Fruit fly (Drosophila melanogaster): ENCODE data around the gene CG33777.

Gene CG33777

dm6 chr3L:4521809-4522208, 33.2 kb downstream of the CG33777 start (continued):
- no peak for TF ChIP-seq knrl (GFP tag; IDR thresholded peaks at IDR 0.05; ENCODE audit: partially characterized antibody)
- peak; percentile 15 for TF ChIP-seq CG7556 (GFP tag; optimal IDR thresholded peaks at IDR 0.05)
- peak; percentile 62 for TF ChIP-seq Fer3 (tag; optimal IDR thresholded peaks at IDR 0.05)
- TF ChIP-seq Dll (GFP tag; IDR thresholded peaks at IDR 0.05; ENCODE audit: partially characterized antibody): no peak
- no peak for TF ChIP-seq CG8281 (tag; optimal IDR thresholded peaks at IDR 0.05)
- TF ChIP-seq cas (GFP tag; IDR thresholded peaks at IDR 0.05): no peak
- TF ChIP-seq CG2678 (tag; optimal IDR thresholded peaks at IDR 0.05): peak; percentile 62
- TF ChIP-seq tgo (GFP tag; IDR thresholded peaks at IDR 0.05): peak; percentile 26; the same call in 1 of the 3 replicates
- no peak for TF ChIP-seq CTCF (GFP tag; optimal IDR thresholded peaks at IDR 0.05)
- no peak for TF ChIP-seq CG17912 (GFP tag; optimal IDR thresholded peaks at IDR 0.05)
- TF ChIP-seq slbo (GFP tag; IDR thresholded peaks at IDR 0.05): no peak
- TF ChIP-seq eyg (GFP tag; optimal IDR thresholded peaks at IDR 0.05): peak; percentile 37
- 0 out of 2 replicates have a peak, but pooled peaks have one; percentile 26 for TF ChIP-seq seq (GFP tag; IDR thresholded peaks at IDR 0.05)
- peak; percentile 41; the same call in 1 of the 2 replicates for TF ChIP-seq CG14014 (GFP tag; IDR thresholded peaks at IDR 0.05)
- peak; percentile 64 for TF ChIP-seq PHDP (tag; optimal IDR thresholded peaks at IDR 0.05)
- TF ChIP-seq en (GFP tag; optimal IDR thresholded peaks at IDR 0.05): no peak
- TF ChIP-seq amos (GFP tag; IDR thresholded peaks at IDR 0.05; ENCODE audit: partially characterized antibody): no peak
- no peak for TF ChIP-seq CG6765 (GFP tag; optimal IDR thresholded peaks at IDR 0.05)
- TF ChIP-seq CG13624 (GFP tag; optimal IDR thresholded peaks at IDR 0.05): no peak
- no peak for TF ChIP-seq Kr (GFP tag; optimal IDR thresholded peaks at IDR 0.05)
- TF ChIP-seq Fer1 (GFP tag; optimal IDR thresholded peaks at IDR 0.05): peak; percentile 61
- no peak for TF ChIP-seq br (optimal IDR thresholded peaks at IDR 0.05)
- TF ChIP-seq bsh (GFP tag; optimal IDR thresholded peaks at IDR 0.05): no peak
- TF ChIP-seq Dfd (GFP tag; optimal IDR thresholded peaks at IDR 0.05): no peak
- peak; percentile 72 for TF ChIP-seq sob (GFP tag; IDR thresholded peaks at IDR 0.05)
- TF ChIP-seq D19B (GFP tag; optimal IDR thresholded peaks at IDR 0.05): no peak
- peak; percentile 30 for TF ChIP-seq Sox100B (GFP tag; optimal IDR thresholded peaks at IDR 0.05)
- TF ChIP-seq CG18619 (GFP tag; optimal IDR thresholded peaks at IDR 0.05): peak; percentile 3
- TF ChIP-seq lmd (GFP tag; IDR thresholded peaks at IDR 0.05): no peak
- TF ChIP-seq caup (GFP tag; optimal IDR thresholded peaks at IDR 0.05; ENCODE audit: severe bottlenecking): peak; percentile 63
- no peak for TF ChIP-seq CG6689 (GFP tag; IDR thresholded peaks at IDR 0.05)
- TF ChIP-seq CG10462 (GFP tag; optimal IDR thresholded peaks at IDR 0.05): no peak
- peak; percentile 13 for TF ChIP-seq grn (GFP tag; optimal IDR thresholded peaks at IDR 0.05)
- no peak for TF ChIP-seq CG34376 (GFP tag; optimal IDR thresholded peaks at IDR 0.05)
- no peak for TF ChIP-seq Bdp1 (GFP tag; optimal IDR thresholded peaks at IDR 0.05)
- no peak for TF ChIP-seq Xbp1 (GFP tag; optimal IDR thresholded peaks at IDR 0.05)
- peak; percentile 18 for TF ChIP-seq gsb-n (tag; optimal IDR thresholded peaks at IDR 0.05)
- TF ChIP-seq nmo (GFP tag; optimal IDR thresholded peaks at IDR 0.05): no peak
- TF ChIP-seq da (GFP tag; optimal IDR thresholded peaks at IDR 0.05): no peak
- peak; percentile 25 for TF ChIP-seq fd64A (GFP tag; optimal IDR thresholded peaks at IDR 0.05)
- peak; percentile 17 for TF ChIP-seq dmrt99B (tag; optimal IDR thresholded peaks at IDR 0.05)
- no peak for TF ChIP-seq Mes4 (GFP tag; optimal IDR thresholded peaks at IDR 0.05)
- no peak for TF ChIP-seq sr (GFP tag; IDR thresholded peaks at IDR 0.05)
- TF ChIP-seq CG3407 (GFP tag; optimal IDR thresholded peaks at IDR 0.05): no peak
- TF ChIP-seq CG14860 (GFP tag; IDR thresholded peaks at IDR 0.05; ENCODE audit: partially characterized antibody): no peak
- TF ChIP-seq zf30C (GFP tag; optimal IDR thresholded peaks at IDR 0.05): no peak
- no peak for TF ChIP-seq Optix (GFP tag; IDR thresholded peaks at IDR 0.05)
- TF ChIP-seq CG17829 (tag; optimal IDR thresholded peaks at IDR 0.05): no peak
- peak; percentile 14 for TF ChIP-seq CG4328 (GFP tag; optimal IDR thresholded peaks at IDR 0.05)
- peak; percentile 29; the same call in 1 of the 2 replicates for TF ChIP-seq bowl (GFP tag; IDR thresholded peaks at IDR 0.05)
- TF ChIP-seq CG2199 (GFP tag; IDR thresholded peaks at IDR 0.05): no peak
- TF ChIP-seq gro (GFP tag; optimal IDR thresholded peaks at IDR 0.05): peak; percentile 68

Data from whole organism, embryonic.